Worm (Caenorhabditis elegans): Measurements from ENCODE around the gene Y52E8A.1.
A peak's percentile ranks its signal among the peaks of the same experiment; 100 is the strongest.

The Y52E8A.1 gene

ce11 chrII:4359219-4359618, 37.4 kb downstream of the Y52E8A.1 start:
- TF ChIP-seq nhr-76 (tag; optimal IDR thresholded peaks at IDR 0.05) = no peak
- no peak for TF ChIP-seq aly-2 (tag; optimal IDR thresholded peaks at IDR 0.05)
- TF ChIP-seq ceh-16 (tag; optimal IDR thresholded peaks at IDR 0.05) = no peak
- TF ChIP-seq nhr-43 (tag; optimal IDR thresholded peaks at IDR 0.05; ENCODE audit: poor library complexity, severe bottlenecking) = no peak
- no peak for TF ChIP-seq nhr-77 (tag; optimal IDR thresholded peaks at IDR 0.05)
- no peak for TF ChIP-seq fos-1 (tag; optimal IDR thresholded peaks at IDR 0.05)
- no peak for TF ChIP-seq pha-4 (tag; optimal IDR thresholded peaks at IDR 0.05)
- no peak for TF ChIP-seq ztf-11 (tag; optimal IDR thresholded peaks at IDR 0.05)
- TF ChIP-seq jun-1 (tag; optimal IDR thresholded peaks at IDR 0.05) = no peak

ce11 chrII:4362088-4362487, 40.2 kb downstream of the Y52E8A.1 start:
- TF ChIP-seq snpc-4 (tag; optimal IDR thresholded peaks at IDR 0.05) (no peak), pha-4 (tag; optimal IDR thresholded peaks at IDR 0.05) (peak; percentile 41), nhr-25 (tag; optimal IDR thresholded peaks at IDR 0.05) (peak; percentile 54)

- TF ChIP-seq nhr-237 (tag; optimal IDR thresholded peaks at IDR 0.05) = no peak
- TF ChIP-seq nhr-76 (tag; optimal IDR thresholded peaks at IDR 0.05) = no peak
- TF ChIP-seq pqm-1 (tag; optimal IDR thresholded peaks at IDR 0.05) = no peak
- TF ChIP-seq skn-1 (tag; optimal IDR thresholded peaks at IDR 0.05) = no peak
- no peak for TF ChIP-seq eor-1 (tag; optimal IDR thresholded peaks at IDR 0.05)
- TF ChIP-seq zag-1 (tag; optimal IDR thresholded peaks at IDR 0.05) = no peak
Measured at ce11 chrII:4367923-4368322, 46.1 kb downstream of the Y52E8A.1 start, which contains the start of gene try-9. TSS of gene try-9 (plus strand) at chrII:4368223.

- TF ChIP-seq fkh-2 (tag; optimal IDR thresholded peaks at IDR 0.05) = no peak
- TF ChIP-seq aly-2 (tag; optimal IDR thresholded peaks at IDR 0.05) = no peak
- TF ChIP-seq mdl-1 (tag; optimal IDR thresholded peaks at IDR 0.05) = no peak
- TF ChIP-seq mml-1 (tag; optimal IDR thresholded peaks at IDR 0.05) = no peak
- no peak for TF ChIP-seq elt-3 (tag; optimal IDR thresholded peaks at IDR 0.05)
- no peak for TF ChIP-seq jun-1 (tag; optimal IDR thresholded peaks at IDR 0.05)
Measured at ce11 chrII:4369715-4370114, 47.8 kb downstream of the Y52E8A.1 start.

ce11 chrII:4370842-4371241, 49.0 kb downstream of the Y52E8A.1 start:
- TF ChIP-seq elt-2 (tag; optimal IDR thresholded peaks at IDR 0.05) (peak; percentile 0), daf-12 (tag; optimal IDR thresholded peaks at IDR 0.05) (no peak), R02D3.7 (tag; optimal IDR thresholded peaks at IDR 0.05) (no peak), lsy-12 (tag; optimal IDR thresholded peaks at IDR 0.05) (no peak), pha-4 (tag; optimal IDR thresholded peaks at IDR 0.05) (peak; percentile 78)

Data from whole organism, L3 larva.